Worm (Caenorhabditis elegans): ENCODE measurements around the gene ctsa-3.1.

ce11 chrII:7210187-7210586 lies 22.5 kb upstream of the ctsa-3.1 start, which contains the start of gene E04F6.15:
- TF ChIP-seq snpc-4 (GFP tag; optimal IDR thresholded peaks at IDR 0.05) = no peak
- TF ChIP-seq snpc-4 (tag; optimal IDR thresholded peaks at IDR 0.05) = no peak
- no peak for TF ChIP-seq F10E7.11 (tag; optimal IDR thresholded peaks at IDR 0.05)
- TF ChIP-seq Y56A3A.18 (GFP tag; IDR thresholded peaks at IDR 0.05) = no peak
- no peak for TF ChIP-seq egl-44 (GFP tag; IDR thresholded peaks at IDR 0.05)
- no peak for TF ChIP-seq hsf-1 (GFP tag; IDR thresholded peaks at IDR 0.05)
